Fruit fly (Drosophila melanogaster) whole organism, embryonic: ENCODE measurements around the gene CG33795.
A peak's percentile ranks its signal among the peaks of the same experiment; 100 is the strongest.

ENCODE experiments used
- Atf6 ChIP-seq: fragments of 200-800 bp; sonication (Bioruptor generic); IDR thresholded peaks from 2 replicates; pipeline ENCODE4 v1.3.6; 2022; ENCODE audit warnings: missing biosample characterization, missing genetic modification characterization
- Awh ChIP-seq: fragments of 200-800 bp; sonication (Bioruptor generic); IDR thresholded peaks from 2 replicates; pipeline ENCODE4, ENCODE4 v1.3.6; 2022; ENCODE audit warnings: missing biosample characterization, missing genetic modification characterization
- CG11093 ChIP-seq: fragments of 200-800 bp; sonication (Bioruptor generic); IDR thresholded peaks from 3 replicates; pipeline ENCODE4 v1.3.6; 2022; ENCODE audit warnings: missing biosample characterization, missing genetic modification characterization
- CG12659 ChIP-seq: fragments of 200-800 bp; sonication (Bioruptor generic); optimal IDR thresholded peaks from 3 replicates; lab custom pipeline; 2017; ENCODE audit warnings: mild to moderate bottlenecking, missing biosample characterization, missing genetic modification reagents, missing genetic modification characterization
- CG13123 ChIP-seq: fragments of 200-800 bp; sonication (Bioruptor generic); optimal IDR thresholded peaks from 2 replicates; lab custom pipeline; 2016; ENCODE audit warnings: missing biosample characterization, missing genetic modification characterization
- CG1603 ChIP-seq: fragments of 200-800 bp; sonication (Bioruptor generic); optimal IDR thresholded peaks from 2 replicates; lab custom pipeline; 2019; ENCODE audit warnings: missing biosample characterization, mild to moderate bottlenecking, missing genetic modification characterization, moderate library complexity
- CG16815 ChIP-seq: fragments of 200-800 bp; sonication (Bioruptor generic); optimal IDR thresholded peaks from 3 replicates; lab custom pipeline; 2017; ENCODE audit warnings: missing biosample characterization, mild to moderate bottlenecking, missing genetic modification characterization
- CG17361 ChIP-seq: fragments of 200-800 bp; sonication (Bioruptor generic); IDR thresholded peaks from 3 replicates; pipeline ENCODE4 v1.3.6; 2022; ENCODE audit warnings: missing biosample characterization, missing genetic modification characterization
- CG17568 ChIP-seq: fragments of 200-800 bp; sonication (Bioruptor generic); optimal IDR thresholded peaks from 2 replicates; lab custom pipeline; 2018; ENCODE audit warnings: missing biosample characterization, mild to moderate bottlenecking, missing genetic modification characterization, moderate library complexity
- CG17612 ChIP-seq: fragments of 200-800 bp; sonication (Bioruptor generic); IDR thresholded peaks from 2 replicates; pipeline ENCODE4 v1.3.6; 2022; ENCODE audit warnings: missing biosample characterization, missing genetic modification characterization
- CG2712 ChIP-seq: fragments of 200-800 bp; optimal IDR thresholded peaks from 3 replicates; lab custom pipeline; 2019; ENCODE audit warnings: missing biosample characterization, mild to moderate bottlenecking, missing genetic modification characterization, moderate library complexity
- CG31365 ChIP-seq: fragments of 200-800 bp; sonication (Bioruptor generic); optimal IDR thresholded peaks from 2 replicates; lab custom pipeline; 2018; ENCODE audit warnings: missing biosample characterization, mild to moderate bottlenecking, missing genetic modification characterization
- CG32772 ChIP-seq: fragments of 200-800 bp; sonication (Bioruptor generic); IDR thresholded peaks from 2 replicates; pipeline ENCODE4 v1.3.6; 2022; ENCODE audit warnings: missing biosample characterization, missing genetic modification characterization
- CG4328 ChIP-seq: fragments of 200-800 bp; sonication (Bioruptor generic); optimal IDR thresholded peaks from 3 replicates; lab custom pipeline; 2017; ENCODE audit warnings: missing biosample characterization, missing genetic modification reagents, missing genetic modification characterization
- CG8290 ChIP-seq, 3 experiments: fragments of 200-800 bp; sonication (Bioruptor generic); optimal IDR thresholded peaks; 2 replicates each; lab custom pipeline; 2016 to 2019; ENCODE audit warnings: missing biosample characterization in 3 of 3, missing genetic modification characterization in 3 of 3, mild to moderate bottlenecking in 2 of 3, moderate library complexity in 1 of 3
- CG8924 ChIP-seq: fragments of 200-800 bp; optimal IDR thresholded peaks from 3 replicates; lab custom pipeline; 2019; ENCODE audit warnings: missing biosample characterization, mild to moderate bottlenecking, missing genetic modification characterization, moderate library complexity
- D19A ChIP-seq: fragments of 200-800 bp; optimal IDR thresholded peaks from 3 replicates; lab custom pipeline; 2019; ENCODE audit warnings: missing biosample characterization, mild to moderate bottlenecking, missing genetic modification characterization, moderate library complexity
- Dbx ChIP-seq: fragments of 200-800 bp; sonication (Bioruptor generic); IDR thresholded peaks from 3 replicates; pipeline ENCODE4 v1.3.6; 2022; ENCODE audit warnings: missing biosample characterization, missing genetic modification characterization
- Eip74EF ChIP-seq, 2 experiments: fragments of 200-800 bp in 1 of 2; fragments of >200 bp in 1 of 2; sonication (Bioruptor generic) in 1 of 2; optimal IDR thresholded peaks; 2 replicates each; lab custom pipeline; 2017 to 2019; ENCODE audit warnings: missing biosample characterization in 2 of 2, missing genetic modification characterization in 2 of 2, mild to moderate bottlenecking in 1 of 2, moderate library complexity in 1 of 2
- HLH4C ChIP-seq: fragments of 200-800 bp; sonication (Bioruptor generic); IDR thresholded peaks from 3 replicates; pipeline ENCODE4 v1.3.6; 2022; ENCODE audit warnings: missing biosample characterization, missing genetic modification characterization; ENCODE audit not compliant: partially characterized antibody
- Lim3 ChIP-seq: fragments of 200-800 bp; sonication (Bioruptor generic); IDR thresholded peaks from 2 replicates; pipeline ENCODE4 v1.3.6; 2022; ENCODE audit warnings: missing biosample characterization, missing genetic modification characterization
- Mad ChIP-seq: fragments of 200-800 bp; sonication (Bioruptor generic); optimal IDR thresholded peaks from 2 replicates; lab custom pipeline; 2016; ENCODE audit warnings: missing biosample characterization, missing genetic modification characterization
- Med ChIP-seq: fragments of 200-800 bp; sonication (Bioruptor generic); peaks from one replicate; lab custom pipeline; 2016; ENCODE audit warnings: missing biosample characterization, missing genetic modification characterization, mild to moderate bottlenecking, inconsistent platforms, moderate library complexity
- Mrtf ChIP-seq: fragments of 200-800 bp; sonication (Bioruptor generic); IDR thresholded peaks from 3 replicates; pipeline ENCODE4 v1.3.6; 2022; ENCODE audit warnings: missing biosample characterization, missing genetic modification characterization
- NC2α ChIP-seq: fragments of 200-800 bp; sonication (Bioruptor generic); optimal IDR thresholded peaks from 2 replicates; lab custom pipeline; 2016; ENCODE audit warnings: missing biosample characterization, missing genetic modification characterization
- NFAT ChIP-seq: fragments of 200-800 bp; sonication (Bioruptor generic); IDR thresholded peaks from 2 replicates; pipeline ENCODE4 v1.3.6; 2022; ENCODE audit warnings: missing biosample characterization, missing genetic modification characterization
- Nf-YC ChIP-seq: fragments of 200-800 bp; optimal IDR thresholded peaks from 3 replicates; lab custom pipeline; 2019; ENCODE audit warnings: missing biosample characterization, mild to moderate bottlenecking, missing genetic modification characterization, moderate library complexity
- Ravus ChIP-seq: fragments of 200-800 bp; sonication (Bioruptor generic); IDR thresholded peaks from 2 replicates; pipeline ENCODE4 v1.3.6; 2022; ENCODE audit warnings: missing biosample characterization, missing genetic modification characterization
- Side ChIP-seq: fragments of 200-800 bp; sonication (Bioruptor generic); optimal IDR thresholded peaks from 2 replicates; lab custom pipeline; 2016; ENCODE audit warnings: missing biosample characterization, missing genetic modification characterization
- Sry-δ ChIP-seq: fragments of 200-800 bp; sonication (Bioruptor generic); optimal IDR thresholded peaks from 2 replicates; lab custom pipeline; 2016; ENCODE audit warnings: missing biosample characterization, missing genetic modification characterization
- Ssrp ChIP-seq: fragments of 200-800 bp; sonication (Bioruptor generic); optimal IDR thresholded peaks from 2 replicates; lab custom pipeline; 2018; ENCODE audit warnings: missing biosample characterization, mild to moderate bottlenecking, missing genetic modification characterization, moderate library complexity
- ara ChIP-seq: fragments of 200-800 bp; sonication (Bioruptor generic); IDR thresholded peaks from 2 replicates; pipeline ENCODE4 v1.3.6; 2022; ENCODE audit warnings: missing biosample characterization, missing genetic modification characterization
- bsh ChIP-seq, 2 experiments: fragments of 200-800 bp; sonication (Bioruptor generic); optimal IDR thresholded peaks; 2 replicates each; lab custom pipeline; 2017 to 2018; ENCODE audit warnings: mild to moderate bottlenecking in 2 of 2, missing biosample characterization in 2 of 2, missing genetic modification characterization in 2 of 2, moderate library complexity in 1 of 2
- chif ChIP-seq, 2 experiments: fragments of 200-800 bp; sonication (Bioruptor generic); optimal IDR thresholded peaks; 3 replicates each; lab custom pipeline; 2016; ENCODE audit warnings: missing biosample characterization in 2 of 2, missing genetic modification characterization in 2 of 2
- chm ChIP-seq: fragments of 200-800 bp; sonication (Bioruptor generic); IDR thresholded peaks from 2 replicates; pipeline ENCODE4 v1.3.6; 2022; ENCODE audit warnings: missing biosample characterization, missing genetic modification characterization
- crc ChIP-seq: fragments of 200-800 bp; sonication (Bioruptor generic); optimal IDR thresholded peaks from 2 replicates; lab custom pipeline; 2016; ENCODE audit warnings: missing biosample characterization, missing genetic modification characterization
- dati ChIP-seq: fragments of 200-800 bp; sonication (Bioruptor generic); IDR thresholded peaks from 2 replicates; pipeline ENCODE4 v1.3.6; 2022; ENCODE audit warnings: missing biosample characterization, missing genetic modification characterization
- dm ChIP-seq: fragments of 200-800 bp; sonication (Bioruptor generic); optimal IDR thresholded peaks from 3 replicates; lab custom pipeline; 2016; ENCODE audit warnings: missing biosample characterization, missing genetic modification characterization
- exex ChIP-seq: fragments of 200-800 bp; sonication (Bioruptor generic); optimal IDR thresholded peaks from 4 replicates; lab custom pipeline; 2018; ENCODE audit warnings: missing biosample characterization, mild to moderate bottlenecking, missing genetic modification characterization, moderate library complexity
- fd96Cb ChIP-seq: fragments of 200-800 bp; sonication (Bioruptor generic); optimal IDR thresholded peaks from 2 replicates; lab custom pipeline; 2018; ENCODE audit warnings: missing biosample characterization, mild to moderate bottlenecking, missing genetic modification characterization, moderate library complexity
- ftz-f1 ChIP-seq: fragments of 200-800 bp; sonication (Bioruptor generic); optimal IDR thresholded peaks from 2 replicates; lab custom pipeline; 2016; ENCODE audit warnings: missing biosample characterization, missing genetic modification characterization
- gcm2 ChIP-seq: fragments of 200-800 bp; sonication (Bioruptor generic); optimal IDR thresholded peaks from 2 replicates; lab custom pipeline; 2016; ENCODE audit warnings: missing biosample characterization, missing genetic modification characterization
- ind ChIP-seq: fragments of 200-800 bp; sonication (Bioruptor generic); optimal IDR thresholded peaks from 3 replicates; lab custom pipeline; 2016; ENCODE audit warnings: missing biosample characterization, missing genetic modification characterization
- jing ChIP-seq: fragments of 200-800 bp; sonication (Bioruptor generic); optimal IDR thresholded peaks from 2 replicates; lab custom pipeline; 2018; ENCODE audit warnings: missing biosample characterization, mild to moderate bottlenecking, missing genetic modification characterization
- onecut ChIP-seq: fragments of 200-800 bp; sonication (Bioruptor generic); IDR thresholded peaks from 2 replicates; pipeline ENCODE4 v1.3.6; 2022; ENCODE audit warnings: missing biosample characterization, missing genetic modification characterization
- pum ChIP-seq: fragments of 200-800 bp; sonication (Bioruptor generic); optimal IDR thresholded peaks from 2 replicates; lab custom pipeline; 2016; ENCODE audit warnings: missing biosample characterization, missing genetic modification characterization
- rib ChIP-seq: fragments of 200-800 bp; sonication (Bioruptor generic); IDR thresholded peaks from 2 replicates; pipeline ENCODE4 v1.3.6; 2022; ENCODE audit warnings: missing biosample characterization, missing genetic modification characterization
- ro ChIP-seq: fragments of 200-800 bp; sonication (Bioruptor generic); IDR thresholded peaks from 2 replicates; pipeline ENCODE4 v1.3.6; 2022; ENCODE audit warnings: missing biosample characterization, missing genetic modification characterization
- slou ChIP-seq: fragments of 200-800 bp; sonication (Bioruptor generic); optimal IDR thresholded peaks from 3 replicates; lab custom pipeline; 2016; ENCODE audit warnings: missing biosample characterization, missing genetic modification characterization

Gene CG33795

DNA sequence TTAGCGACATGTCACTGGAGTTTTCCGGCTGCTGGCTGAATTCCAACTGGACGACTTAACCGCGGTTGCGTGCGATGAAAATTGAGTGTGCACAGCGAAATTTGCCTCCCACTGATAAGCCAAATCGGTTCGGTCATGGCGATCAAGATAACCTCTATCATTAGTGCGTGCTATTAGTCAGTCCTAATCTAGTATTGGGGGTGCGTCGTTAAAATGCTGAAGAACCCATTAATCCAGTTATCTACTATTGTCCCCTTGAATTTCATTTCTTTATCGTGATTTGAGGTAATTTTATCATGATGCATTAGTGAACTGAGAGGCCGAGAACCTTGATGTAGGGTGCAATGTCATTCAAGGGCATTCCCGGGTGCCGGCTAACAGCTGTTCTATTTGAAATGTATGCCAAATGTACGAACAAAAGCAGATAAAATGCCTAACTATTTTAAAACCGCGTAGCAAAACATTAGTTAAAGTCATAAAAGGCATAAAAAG lies 42.7 kb downstream of the CG33795 start, which contains the start of gene Pgm1 (continued):
- peak; percentile 77 for TF ChIP-seq Atf6
- TF ChIP-seq HLH4C (GFP tag; lab: Robert Waterston, UW): 0 out of 3 replicates have a peak, but pooled peaks have one; percentile 6
- peak; percentile 75 for TF ChIP-seq Awh (GFP tag; lab: Robert Waterston, UW)
- TF ChIP-seq Ravus: no peak
- TF ChIP-seq CG8924 (tag; lab: Kevin White, UChicago): peak; percentile 79
- TF ChIP-seq rib: peak; percentile 72; the same call in 1 of the 2 replicates
- peak; percentile 64 for TF ChIP-seq D19A
- peak; percentile 57 for TF ChIP-seq Sry-δ (GFP tag; lab: Kevin White, UChicago)
- peak; percentile 97 for TF ChIP-seq exex (tag; lab: Kevin White, UChicago)
- peak; percentile 94 for TF ChIP-seq Side (GFP tag; lab: Kevin White, UChicago)
- peak; percentile 94 for TF ChIP-seq ftz-f1 (GFP tag; lab: Kevin White, UChicago)
- TF ChIP-seq ro (GFP tag; lab: Robert Waterston, UW): no peak
- TF ChIP-seq chif (GFP tag; optimal IDR thresholded peaks at IDR 0.05; lab: Kevin White, UChicago): peak; percentile 88 to 90
- no peak for TF ChIP-seq jing (GFP tag; lab: Kevin White, UChicago)
- peak; percentile 90 for TF ChIP-seq ind (GFP tag; lab: Kevin White, UChicago)
- peak in 1 of 2 experiments; percentile 82 for TF ChIP-seq Eip74EF (GFP tag; optimal IDR thresholded peaks at IDR 0.05; lab: Kevin White, UChicago)
- peak; percentile 48 for TF ChIP-seq CG17612 (GFP tag; lab: Robert Waterston, UW)
- TF ChIP-seq Lim3 (GFP tag; lab: Robert Waterston, UW): peak; percentile 21; the same call in 1 of the 2 replicates
- TF ChIP-seq CG12659 (GFP tag; lab: Kevin White, UChicago): peak; percentile 87
- TF ChIP-seq NC2α (GFP tag; lab: Kevin White, UChicago): peak; percentile 79
- TF ChIP-seq CG17568 (GFP tag; lab: Kevin White, UChicago): no peak
- TF ChIP-seq CG11093 (GFP tag; lab: Robert Waterston, UW): peak; percentile 36; the same call in 2 of the 3 replicates
- TF ChIP-seq CG4328 (GFP tag; lab: Kevin White, UChicago): no peak
- peak; percentile 48 for TF ChIP-seq slou (GFP tag; lab: Kevin White, UChicago)
- peak; percentile 76 for TF ChIP-seq NFAT (GFP tag; lab: Robert Waterston, UW)
- peak; percentile 73 for TF ChIP-seq fd96Cb
- peak; percentile 69 for TF ChIP-seq Nf-YC (tag; lab: Kevin White, UChicago)
- TF ChIP-seq CG31365 (tag; lab: Kevin White, UChicago): peak; percentile 72
- peak; percentile 70 for TF ChIP-seq CG8290 (GFP tag; optimal IDR thresholded peaks at IDR 0.05; lab: Kevin White, UChicago)
- TF ChIP-seq CG8290 (tag; optimal IDR thresholded peaks at IDR 0.05; lab: Kevin White, UChicago): peak; percentile 34 to 96
- peak; percentile 78; the same call in 2 of the 3 replicates for TF ChIP-seq Mrtf (GFP tag; lab: Robert Waterston, UW)
- TF ChIP-seq Med: peak; percentile 98
- 0 out of 2 replicates have a peak, but pooled peaks have one; percentile 34 for TF ChIP-seq dati (GFP tag; lab: Robert Waterston, UW)
- peak; percentile 86 for TF ChIP-seq pum (GFP tag; lab: Kevin White, UChicago)
- peak; percentile 71 for TF ChIP-seq CG17361 (GFP tag; lab: Robert Waterston, UW)
- TF ChIP-seq ara: peak; percentile 76
- peak; percentile 87 for TF ChIP-seq gcm2 (GFP tag; lab: Kevin White, UChicago)
- TF ChIP-seq CG13123: peak; percentile 73
- peak; percentile 77 for TF ChIP-seq dm (GFP tag; lab: Kevin White, UChicago)
- TF ChIP-seq CG1603 (tag; lab: Kevin White, UChicago): peak; percentile 95
- peak; percentile 86 for TF ChIP-seq Mad (GFP tag; lab: Kevin White, UChicago)
- peak; percentile 77 for TF ChIP-seq CG2712 (tag; lab: Kevin White, UChicago)
- TF ChIP-seq bsh (GFP tag; optimal IDR thresholded peaks at IDR 0.05; lab: Kevin White, UChicago): peak in 1 of 2 experiments; percentile 81
- peak; percentile 65 for TF ChIP-seq Ssrp (tag; lab: Kevin White, UChicago)
- 0 out of 2 replicates have a peak, but pooled peaks have one; percentile 45 for TF ChIP-seq chm (GFP tag; lab: Robert Waterston, UW)
- TF ChIP-seq CG32772 (GFP tag; lab: Robert Waterston, UW): peak; percentile 63
- TF ChIP-seq onecut (GFP tag; lab: Robert Waterston, UW): peak; percentile 57; the same call in 1 of the 2 replicates
- peak; percentile 70 for TF ChIP-seq CG16815 (GFP tag; lab: Kevin White, UChicago)
- TF ChIP-seq crc (GFP tag; lab: Kevin White, UChicago): peak; percentile 85
- peak; percentile 52 for TF ChIP-seq Dbx (GFP tag; lab: Robert Waterston, UW)
